Fruit fly (Drosophila melanogaster): ENCODE data around the gene His4r.

DNA sequence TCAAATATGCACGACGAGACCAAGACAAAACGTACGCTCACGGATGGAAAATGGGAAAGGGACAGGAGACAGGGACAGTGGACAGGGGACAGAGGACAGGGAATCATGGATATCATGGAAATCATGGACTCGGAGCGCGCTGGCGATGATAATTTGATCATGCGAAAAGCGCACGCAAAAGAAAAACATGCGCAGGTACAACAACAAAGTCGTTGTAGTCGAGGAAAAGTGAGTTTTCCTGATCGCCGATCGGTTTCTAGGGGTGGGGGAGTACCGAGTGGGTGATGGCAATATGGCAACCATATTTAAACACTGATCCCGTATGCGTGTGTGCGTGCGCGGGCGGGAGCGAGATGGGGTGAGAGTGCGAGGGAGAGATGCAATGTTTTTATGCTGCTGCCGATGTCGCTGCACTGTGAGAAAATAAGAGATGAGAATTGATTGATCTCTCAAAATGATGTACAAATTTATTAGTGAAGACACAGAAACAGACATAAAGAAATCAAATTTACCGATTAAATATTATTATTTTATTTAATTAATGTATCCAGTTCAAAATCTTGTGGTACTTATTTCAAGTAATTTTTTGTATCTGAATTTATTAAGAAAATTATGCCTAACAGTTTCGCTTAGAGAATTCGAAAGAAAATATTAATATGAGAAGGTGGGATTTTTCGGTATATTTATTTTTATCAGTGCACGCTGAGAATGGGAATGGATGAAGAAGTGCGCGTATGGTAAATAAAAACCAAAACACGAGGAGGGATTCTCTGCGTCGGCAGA lies 34.6 kb upstream of the His4r start:
- no peak for TF ChIP-seq usp (GFP tag; optimal IDR thresholded peaks at IDR 0.05)
- TF ChIP-seq CG8478 (optimal IDR thresholded peaks at IDR 0.05) = no peak
- TF ChIP-seq pan (optimal IDR thresholded peaks at IDR 0.05) = no peak
- no peak for TF ChIP-seq EcR (GFP tag; optimal IDR thresholded peaks at IDR 0.05)
- TF ChIP-seq psq (optimal IDR thresholded peaks at IDR 0.05) = no peak

Data from whole organism.